Worm (Caenorhabditis elegans) whole organism, L4/young adult: Measurements from ENCODE around the gene srb-13.

ENCODE experiments used
- dao-5 ChIP-seq: sonication (generic microtip); optimal IDR thresholded peaks from 2 replicates; lab custom pipeline; 2016; ENCODE audit warnings: missing genotype, missing genetic modification characterization, moderate library complexity, missing compliant biosample characterization
- him-1 ChIP-seq: sonication (generic microtip); optimal IDR thresholded peaks from 2 replicates; lab custom pipeline; 2016; ENCODE audit warnings: missing genotype, missing genetic modification reagents, missing genetic modification characterization, missing compliant biosample characterization

ce11 chrII:5176934-5177333 is 19.5 kb upstream of the srb-13 start:
- TF ChIP-seq him-1 (tag; lab: Kevin White, UChicago) (no peak), dao-5 (tag; lab: Kevin White, UChicago) (no peak)
